Fruit fly (Drosophila melanogaster) whole organism, prepupa: ENCODE data around the gene CG14840.

Experiments
- Blimp-1 ChIP-seq: fragments of 200-800 bp; sonication (Bioruptor generic); optimal IDR thresholded peaks from 3 replicates; lab custom pipeline; 2017; ENCODE audit warnings: missing biosample characterization, missing genetic modification characterization, mild to moderate bottlenecking, moderate library complexity, missing genetic modification reagents
- CG10631 ChIP-seq: fragments of 200-800 bp; sonication (Bioruptor generic); optimal IDR thresholded peaks from 2 replicates; lab custom pipeline; 2016; ENCODE audit warnings: missing biosample characterization, missing genetic modification characterization
- CG10669 ChIP-seq: fragments of 200-800 bp; sonication (Bioruptor generic); optimal IDR thresholded peaks from 3 replicates; lab custom pipeline; 2018; ENCODE audit warnings: missing biosample characterization, mild to moderate bottlenecking, missing genetic modification characterization, moderate library complexity
- CG11762 ChIP-seq: fragments of 200-800 bp; sonication (Bioruptor generic); optimal IDR thresholded peaks from 3 replicates; lab custom pipeline; 2016; ENCODE audit warnings: missing biosample characterization, missing genetic modification characterization; ENCODE audit not compliant: insufficient read depth
- CG11902 ChIP-seq: fragments of 200-800 bp; sonication (Bioruptor generic); optimal IDR thresholded peaks from 3 replicates; lab custom pipeline; 2016; ENCODE audit warnings: missing biosample characterization, missing genetic modification characterization
- CG15336 ChIP-seq: fragments of 200-800 bp; sonication (Bioruptor generic); IDR thresholded peaks from 2 replicates; pipeline ENCODE4 v1.3.6; 2022; ENCODE audit warnings: missing biosample characterization, missing genetic modification characterization
- CG1621 ChIP-seq: fragments of 200-800 bp; sonication (Bioruptor generic); optimal IDR thresholded peaks from 3 replicates; lab custom pipeline; 2018; ENCODE audit warnings: missing biosample characterization, mild to moderate bottlenecking, missing genetic modification characterization
- CG16779 ChIP-seq: fragments of 200-800 bp; sonication (Bioruptor generic); optimal IDR thresholded peaks from 3 replicates; lab custom pipeline; 2017; ENCODE audit warnings: missing biosample characterization, mild to moderate bottlenecking, missing genetic modification characterization
- CG3032 ChIP-seq: fragments of 200-800 bp; optimal IDR thresholded peaks from 2 replicates; lab custom pipeline; 2019; ENCODE audit warnings: missing biosample characterization, mild to moderate bottlenecking, missing genetic modification characterization, moderate library complexity
- CG31627 ChIP-seq: fragments of 200-800 bp; sonication (Bioruptor generic); optimal IDR thresholded peaks from 3 replicates; lab custom pipeline; 2016; ENCODE audit warnings: missing biosample characterization, missing genetic modification characterization
- CG32006 ChIP-seq: fragments of 200-800 bp; sonication (Bioruptor generic); optimal IDR thresholded peaks from 3 replicates; lab custom pipeline; 2017; ENCODE audit warnings: missing biosample characterization, mild to moderate bottlenecking, missing genetic modification characterization
- CG34406 ChIP-seq: fragments of 200-800 bp; sonication (Bioruptor generic); optimal IDR thresholded peaks from 3 replicates; lab custom pipeline; 2016; ENCODE audit warnings: missing biosample characterization, missing genetic modification characterization
- CG3919 ChIP-seq: fragments of 200-800 bp; sonication (Bioruptor generic); optimal IDR thresholded peaks from 3 replicates; lab custom pipeline; 2016; ENCODE audit warnings: missing biosample characterization, missing genetic modification characterization
- CG4318 ChIP-seq: fragments of 200-800 bp; sonication (Bioruptor generic); optimal IDR thresholded peaks from 3 replicates; lab custom pipeline; 2017; ENCODE audit warnings: missing biosample characterization, mild to moderate bottlenecking, missing genetic modification characterization
- CG6163 ChIP-seq: fragments of 200-800 bp; sonication (Bioruptor generic); IDR thresholded peaks from 3 replicates; pipeline ENCODE4 v1.3.6; 2022; ENCODE audit warnings: missing biosample characterization, missing genetic modification characterization
- CG6276 ChIP-seq: fragments of 200-800 bp; sonication (Bioruptor generic); optimal IDR thresholded peaks from 2 replicates; lab custom pipeline; 2017; ENCODE audit warnings: missing biosample characterization, mild to moderate bottlenecking, missing genetic modification characterization
- CG6808 ChIP-seq: fragments of 200-800 bp; sonication (Bioruptor generic); optimal IDR thresholded peaks from 3 replicates; lab custom pipeline; 2017; ENCODE audit warnings: missing biosample characterization, missing genetic modification characterization, mild to moderate bottlenecking, moderate library complexity, missing genetic modification reagents
- CG6854 ChIP-seq: fragments of 200-800 bp; sonication (Bioruptor generic); optimal IDR thresholded peaks from 2 replicates; lab custom pipeline; 2017; ENCODE audit warnings: missing biosample characterization, mild to moderate bottlenecking, missing genetic modification characterization
- CG7368 ChIP-seq: fragments of 200-800 bp; sonication (Bioruptor generic); optimal IDR thresholded peaks from 3 replicates; lab custom pipeline; 2016; ENCODE audit warnings: missing biosample characterization, missing genetic modification characterization
- CG8119 ChIP-seq: fragments of 200-800 bp; sonication (Bioruptor generic); IDR thresholded peaks from 3 replicates; pipeline ENCODE4 v1.3.6; 2022; ENCODE audit warnings: missing biosample characterization, missing genetic modification characterization
- CG8319 ChIP-seq: fragments of 200-800 bp; sonication (Bioruptor generic); optimal IDR thresholded peaks from 3 replicates; lab custom pipeline; 2016; ENCODE audit warnings: missing biosample characterization, missing genetic modification characterization
- CG8632 ChIP-seq: fragments of 200-800 bp; sonication (Bioruptor generic); optimal IDR thresholded peaks from 3 replicates; lab custom pipeline; 2016; ENCODE audit warnings: missing biosample characterization, missing genetic modification characterization
- Eip75B ChIP-seq: fragments of 200-800 bp; sonication (Bioruptor generic); optimal IDR thresholded peaks from 3 replicates; lab custom pipeline; 2016; ENCODE audit warnings: missing biosample characterization, missing genetic modification characterization
- Eip93F ChIP-seq: fragments of 200-800 bp; sonication (Bioruptor generic); optimal IDR thresholded peaks from 2 replicates; lab custom pipeline; 2016; ENCODE audit warnings: missing biosample characterization, mild to moderate bottlenecking, missing genetic modification characterization
- Ets21C ChIP-seq: fragments of 200-800 bp; sonication (Bioruptor generic); optimal IDR thresholded peaks from 3 replicates; lab custom pipeline; 2016; ENCODE audit warnings: missing biosample characterization, missing genetic modification characterization
- Ets96B ChIP-seq: fragments of 200-800 bp; optimal IDR thresholded peaks from 2 replicates; lab custom pipeline; 2019; ENCODE audit warnings: missing biosample characterization, mild to moderate bottlenecking, missing genetic modification characterization, moderate library complexity
- Gug ChIP-seq: fragments of 200-800 bp; sonication (Bioruptor generic); IDR thresholded peaks from 2 replicates; pipeline ENCODE4 v1.3.6; 2022; ENCODE audit warnings: missing biosample characterization, missing genetic modification characterization
- Hr38 ChIP-seq: sonication (Bioruptor generic); optimal IDR thresholded peaks from 2 replicates; lab custom pipeline; 2016; ENCODE audit warnings: missing biosample characterization, missing genetic modification characterization
- Hr39 ChIP-seq: fragments of 200-800 bp; sonication (Bioruptor generic); optimal IDR thresholded peaks from 2 replicates; lab custom pipeline; 2016; ENCODE audit warnings: missing biosample characterization, missing genetic modification characterization
- Hr4 ChIP-seq: fragments of 200-800 bp; sonication (Bioruptor generic); optimal IDR thresholded peaks from 3 replicates; lab custom pipeline; 2016; ENCODE audit warnings: missing biosample characterization, missing genetic modification characterization
- Lpt ChIP-seq: fragments of 200-800 bp; sonication (Bioruptor generic); optimal IDR thresholded peaks from 3 replicates; lab custom pipeline; 2016; ENCODE audit warnings: missing biosample characterization, missing genetic modification characterization
- Met ChIP-seq: fragments of 200-800 bp; sonication (Bioruptor generic); optimal IDR thresholded peaks from 3 replicates; lab custom pipeline; 2016; ENCODE audit warnings: missing biosample characterization, missing genetic modification characterization
- OdsH ChIP-seq: fragments of 200-800 bp; sonication (Bioruptor generic); optimal IDR thresholded peaks from 3 replicates; lab custom pipeline; 2016; ENCODE audit warnings: missing biosample characterization, missing genetic modification characterization
- Smox ChIP-seq: fragments of 200-800 bp; sonication (Bioruptor generic); optimal IDR thresholded peaks from 3 replicates; lab custom pipeline; 2016; ENCODE audit warnings: missing biosample characterization, missing genetic modification characterization
- Sox102F ChIP-seq: fragments of 200-800 bp; sonication (Bioruptor generic); optimal IDR thresholded peaks from 2 replicates; lab custom pipeline; 2016; ENCODE audit warnings: missing biosample characterization, mild to moderate bottlenecking, missing genetic modification characterization
- Sox14 ChIP-seq: fragments of 200-800 bp; sonication (Bioruptor generic); optimal IDR thresholded peaks from 3 replicates; lab custom pipeline; 2016; ENCODE audit warnings: missing biosample characterization, missing genetic modification characterization
- Sox15 ChIP-seq: fragments of 200-800 bp; sonication (Bioruptor generic); optimal IDR thresholded peaks from 3 replicates; lab custom pipeline; 2016; ENCODE audit warnings: missing biosample characterization, missing genetic modification characterization
- achi ChIP-seq: fragments of 200-800 bp; sonication (Bioruptor generic); optimal IDR thresholded peaks from 3 replicates; lab custom pipeline; 2016; ENCODE audit warnings: missing biosample characterization, missing genetic modification characterization
- acj6 ChIP-seq: fragments of 200-800 bp; sonication (Bioruptor generic); optimal IDR thresholded peaks from 3 replicates; lab custom pipeline; 2016; ENCODE audit warnings: missing biosample characterization, missing genetic modification characterization
- cyc ChIP-seq: fragments of 200-800 bp; sonication (Bioruptor generic); optimal IDR thresholded peaks from 3 replicates; lab custom pipeline; 2016; ENCODE audit warnings: missing biosample characterization, missing genetic modification characterization
- dac ChIP-seq: fragments of 200-800 bp; sonication (Bioruptor generic); optimal IDR thresholded peaks from 2 replicates; lab custom pipeline; 2017; ENCODE audit warnings: missing biosample characterization, mild to moderate bottlenecking, missing genetic modification characterization
- dsx ChIP-seq: fragments of 200-800 bp; optimal IDR thresholded peaks from 3 replicates; lab custom pipeline; 2019; ENCODE audit warnings: missing biosample characterization, mild to moderate bottlenecking, missing genetic modification characterization, moderate library complexity; ENCODE audit not compliant: poor library complexity, severe bottlenecking
- esn ChIP-seq: fragments of 200-800 bp; sonication (Bioruptor generic); optimal IDR thresholded peaks from 2 replicates; lab custom pipeline; 2016; ENCODE audit warnings: missing biosample characterization, mild to moderate bottlenecking, missing genetic modification characterization, moderate library complexity
- fd85E ChIP-seq: fragments of 200-800 bp; sonication (Bioruptor generic); optimal IDR thresholded peaks from 3 replicates; lab custom pipeline; 2016; ENCODE audit warnings: missing biosample characterization, missing genetic modification characterization
- lz ChIP-seq: fragments of 200-800 bp; sonication (Bioruptor generic); optimal IDR thresholded peaks from 3 replicates; lab custom pipeline; 2016; ENCODE audit warnings: missing biosample characterization, missing genetic modification characterization
- net ChIP-seq: fragments of 200-800 bp; sonication (Bioruptor generic); optimal IDR thresholded peaks from 3 replicates; lab custom pipeline; 2016; ENCODE audit warnings: missing biosample characterization, missing genetic modification characterization
- pdm3 ChIP-seq: fragments of 200-800 bp; sonication (Bioruptor generic); optimal IDR thresholded peaks from 3 replicates; lab custom pipeline; 2016; ENCODE audit warnings: missing biosample characterization, missing genetic modification characterization
- salr ChIP-seq, 2 experiments: fragments of 200-800 bp; sonication (Bioruptor generic); optimal IDR thresholded peaks; 3 replicates each; lab custom pipeline; 2016 to 2018; ENCODE audit warnings: missing biosample characterization in 2 of 2, missing genetic modification characterization in 2 of 2, mild to moderate bottlenecking in 1 of 2
- spab ChIP-seq: fragments of 200-800 bp; sonication (Bioruptor generic); optimal IDR thresholded peaks from 2 replicates; lab custom pipeline; 2017; ENCODE audit warnings: missing biosample characterization, mild to moderate bottlenecking, missing genetic modification characterization, missing genetic modification reagents
- ss ChIP-seq, 2 experiments: fragments of 200-800 bp; sonication (Bioruptor generic); optimal IDR thresholded peaks; 2 replicates in 1 of 2; 3 replicates in 1 of 2; lab custom pipeline; 2017 to 2018; ENCODE audit warnings: mild to moderate bottlenecking in 2 of 2, missing biosample characterization in 2 of 2, missing genetic modification characterization in 2 of 2, moderate library complexity in 1 of 2
- svp ChIP-seq: fragments of 200-800 bp; sonication (Bioruptor generic); peaks from one replicate; lab custom pipeline; 2016; ENCODE audit warnings: missing biosample characterization, missing genetic modification characterization
- topi ChIP-seq: fragments of 200-800 bp; sonication (Bioruptor generic); optimal IDR thresholded peaks from 3 replicates; lab custom pipeline; 2016; ENCODE audit warnings: missing biosample characterization, missing genetic modification characterization

The CG14840 gene

dm6 chr3R:14292307-14292711 is 31.3 kb upstream of the CG14840 start:
- TF ChIP-seq CG7368 (GFP tag; lab: Kevin White, UChicago) (no peak), acj6 (GFP tag; lab: Kevin White, UChicago) (peak; percentile 50), CG8632 (GFP tag; lab: Kevin White, UChicago) (peak; percentile 41), pdm3 (peak; percentile 45), topi (GFP tag; lab: Kevin White, UChicago) (peak; percentile 58), CG16779 (tag; lab: Kevin White, UChicago) (no peak), CG34406 (GFP tag; lab: Kevin White, UChicago) (peak; percentile 50), fd85E (GFP tag; lab: Kevin White, UChicago) (peak; percentile 13), Sox14 (GFP tag; lab: Kevin White, UChicago) (peak; percentile 49), CG11902 (GFP tag; lab: Kevin White, UChicago) (peak; percentile 35), OdsH (GFP tag; lab: Kevin White, UChicago) (peak; percentile 67), CG3032 (peak; percentile 53), Blimp-1 (GFP tag; lab: Kevin White, UChicago) (no peak), Ets21C (GFP tag; lab: Kevin White, UChicago) (peak; percentile 11), CG6808 (GFP tag; lab: Kevin White, UChicago) (peak; percentile 61), CG8119 (GFP tag; lab: Robert Waterston, UW) (peak; percentile 50; the same call in 1 of the 3 replicates), achi (peak; percentile 59), Eip93F (GFP tag; lab: Kevin White, UChicago) (no peak), Met (GFP tag; lab: Kevin White, UChicago) (peak; percentile 58), cyc (GFP tag; lab: Kevin White, UChicago) (peak; percentile 24), net (GFP tag; lab: Kevin White, UChicago) (peak; percentile 49), Lpt (peak; percentile 67), Hr39 (GFP tag; lab: Kevin White, UChicago) (peak; percentile 45), CG11762 (GFP tag; lab: Kevin White, UChicago) (peak; percentile 56), Ets96B (tag; lab: Kevin White, UChicago) (peak; percentile 24), lz (GFP tag; lab: Kevin White, UChicago) (peak; percentile 35), CG31627 (GFP tag; lab: Kevin White, UChicago) (peak; percentile 31), CG6276 (GFP tag; lab: Kevin White, UChicago) (peak; percentile 73), Hr4 (GFP tag; lab: Kevin White, UChicago) (peak; percentile 66), Sox15 (GFP tag; lab: Kevin White, UChicago) (peak; percentile 24), CG10631 (GFP tag; lab: Kevin White, UChicago) (peak; percentile 57), CG15336 (GFP tag; lab: Robert Waterston, UW) (peak; percentile 41), svp (GFP tag; lab: Kevin White, UChicago) (peak; percentile 69), CG6163 (GFP tag; lab: Robert Waterston, UW) (no peak), Hr38 (GFP tag; lab: Kevin White, UChicago) (no peak), Sox102F (GFP tag; lab: Kevin White, UChicago) (peak; percentile 12), Gug (GFP tag; lab: Robert Waterston, UW) (peak; percentile 22; the same call in 1 of the 2 replicates), esn (GFP tag; lab: Kevin White, UChicago) (peak; percentile 67), CG3919 (GFP tag; lab: Kevin White, UChicago) (peak; percentile 67), dac (GFP tag; lab: Kevin White, UChicago) (peak; percentile 35), dsx (GFP tag; lab: Kevin White, UChicago) (peak; percentile 24), CG4318 (peak; percentile 67), CG1621 (tag; lab: Kevin White, UChicago) (no peak), Smox (GFP tag; lab: Kevin White, UChicago) (peak; percentile 43), CG8319 (GFP tag; lab: Kevin White, UChicago) (no peak), CG6854 (GFP tag; lab: Kevin White, UChicago) (no peak), CG10669 (GFP tag; lab: Kevin White, UChicago) (peak; percentile 49), salr (GFP tag; optimal IDR thresholded peaks at IDR 0.05; lab: Kevin White, UChicago) (peak; percentile 2 to 86), ss (GFP tag; optimal IDR thresholded peaks at IDR 0.05; lab: Kevin White, UChicago) (no peak), CG32006 (peak; percentile 84), spab (peak; percentile 74), Eip75B (peak; percentile 29)
